Worm (Caenorhabditis elegans): ENCODE measurements around the gene W09H1.4.

Gene W09H1.4

ce11 chrII:13181465-13181864, 1.9 kb upstream of the W09H1.4 start, which contains the start of gene W09H1.1:
Gene W09H1.1, minus strand, starts transcription at chrII:13181565.
- no peak for TF ChIP-seq unc-62 (GFP tag; optimal IDR thresholded peaks at IDR 0.05)

DNA sequence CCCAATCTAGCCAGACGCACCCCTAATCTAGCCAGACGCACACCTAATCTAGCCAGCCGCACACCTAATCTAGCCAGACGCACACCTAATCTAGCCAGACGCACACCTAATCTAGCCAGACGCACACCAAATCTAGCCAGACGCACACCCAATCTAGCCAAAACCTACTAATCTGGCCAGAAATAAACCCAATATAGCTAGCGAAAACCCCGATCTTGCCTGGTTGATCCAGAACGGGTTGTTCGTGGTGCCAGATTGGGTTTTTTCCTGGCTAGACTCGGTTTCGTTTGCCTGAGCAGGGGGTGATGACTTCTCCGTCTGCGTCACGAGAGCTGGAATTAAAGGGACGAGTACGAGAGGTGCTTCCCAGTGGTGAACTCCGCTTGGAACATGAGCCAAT, 801 bp downstream of the W09H1.4 start, which contains the start of gene W09H1.3:
Gene W09H1.3 (plus strand): TSS at position 301 of the 400 bp plus-strand sequence.
- no peak for TF ChIP-seq unc-62 (GFP tag; optimal IDR thresholded peaks at IDR 0.05)

ce11 chrII:13187188-13187587, 3.9 kb downstream of the W09H1.4 start, which contains the start of gene mecr-1:
Gene mecr-1, minus strand, starts transcription at chrII:13187314.
- no peak for TF ChIP-seq unc-62 (GFP tag; optimal IDR thresholded peaks at IDR 0.05)

ce11 chrII:13188084-13188483, 4.8 kb downstream of the W09H1.4 start:
- TF ChIP-seq unc-62 (GFP tag; optimal IDR thresholded peaks at IDR 0.05), result no peak

DNA sequence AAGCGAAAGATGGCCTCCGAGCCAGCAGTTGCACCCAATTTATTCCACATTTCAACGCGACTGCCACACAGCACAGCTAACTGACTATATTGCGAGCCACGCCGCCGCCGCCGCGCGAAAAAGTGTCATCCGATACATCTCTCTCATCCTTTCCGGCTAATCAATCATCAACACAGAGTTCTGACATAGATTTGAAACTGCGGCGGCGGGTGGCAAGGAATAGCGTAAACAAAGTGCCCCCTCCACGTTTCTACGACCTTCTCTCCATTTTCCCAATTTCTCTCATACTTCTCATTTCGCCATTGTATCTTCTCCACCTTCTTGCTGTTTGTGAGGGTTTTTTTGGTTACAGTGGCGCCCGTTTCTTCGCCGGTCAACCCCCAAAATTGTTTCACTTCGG, 6.0 kb downstream of the W09H1.4 start:
- no peak for TF ChIP-seq unc-62 (GFP tag; optimal IDR thresholded peaks at IDR 0.05)

DNA sequence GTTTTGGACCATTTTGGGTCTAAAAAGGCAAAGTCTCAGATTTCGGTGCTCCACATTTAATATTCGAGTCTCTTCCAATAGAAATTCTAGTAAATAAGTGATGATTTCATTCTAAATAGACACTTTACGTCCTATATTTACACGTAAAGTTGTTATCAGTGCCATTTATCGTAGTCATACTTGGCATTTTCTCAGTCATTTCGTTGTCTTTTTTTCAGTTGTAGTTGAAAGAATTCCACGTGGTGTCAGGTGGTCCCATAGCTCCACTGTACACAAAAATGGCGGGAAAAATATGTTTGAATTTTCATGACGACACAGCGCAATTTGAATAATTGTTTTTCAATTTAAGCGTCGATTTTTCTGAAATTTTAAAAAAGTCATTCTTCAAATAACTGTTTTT, 7.1 kb downstream of the W09H1.4 start:
- no peak for TF ChIP-seq unc-62 (GFP tag; optimal IDR thresholded peaks at IDR 0.05)

- no peak for TF ChIP-seq unc-62 (GFP tag; optimal IDR thresholded peaks at IDR 0.05)
Measured at ce11 chrII:13193563-13194103, 10.3 kb downstream of the W09H1.4 start.

DNA sequence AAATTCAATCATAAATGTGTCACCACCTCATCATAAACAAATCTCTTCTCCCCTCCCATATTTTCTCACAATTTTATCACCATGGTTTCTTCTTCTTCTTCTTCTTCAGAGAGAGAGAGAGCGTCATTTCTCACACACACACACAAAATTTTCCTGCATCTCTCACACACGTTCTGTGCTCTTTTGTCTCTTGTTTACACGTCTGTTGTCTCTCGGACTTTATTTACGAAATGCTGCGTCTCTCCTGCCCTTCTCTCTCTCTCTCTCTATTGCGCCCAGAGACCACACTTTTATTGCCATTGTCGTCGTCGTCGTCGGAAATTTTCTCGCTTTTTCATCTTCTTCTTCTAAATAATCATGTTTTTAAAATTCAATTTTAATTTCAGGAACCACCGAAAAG, 11.8 kb downstream of the W09H1.4 start, which contains the start of gene lec-1:
Gene lec-1 (plus strand): TSS at position 387 of the 400 bp plus-strand sequence.
- TF ChIP-seq unc-62 (GFP tag; optimal IDR thresholded peaks at IDR 0.05), result no peak

ce11 chrII:13195706-13196417, 12.5 kb downstream of the W09H1.4 start:
- TF ChIP-seq unc-62 (GFP tag; optimal IDR thresholded peaks at IDR 0.05), result no peak

DNA sequence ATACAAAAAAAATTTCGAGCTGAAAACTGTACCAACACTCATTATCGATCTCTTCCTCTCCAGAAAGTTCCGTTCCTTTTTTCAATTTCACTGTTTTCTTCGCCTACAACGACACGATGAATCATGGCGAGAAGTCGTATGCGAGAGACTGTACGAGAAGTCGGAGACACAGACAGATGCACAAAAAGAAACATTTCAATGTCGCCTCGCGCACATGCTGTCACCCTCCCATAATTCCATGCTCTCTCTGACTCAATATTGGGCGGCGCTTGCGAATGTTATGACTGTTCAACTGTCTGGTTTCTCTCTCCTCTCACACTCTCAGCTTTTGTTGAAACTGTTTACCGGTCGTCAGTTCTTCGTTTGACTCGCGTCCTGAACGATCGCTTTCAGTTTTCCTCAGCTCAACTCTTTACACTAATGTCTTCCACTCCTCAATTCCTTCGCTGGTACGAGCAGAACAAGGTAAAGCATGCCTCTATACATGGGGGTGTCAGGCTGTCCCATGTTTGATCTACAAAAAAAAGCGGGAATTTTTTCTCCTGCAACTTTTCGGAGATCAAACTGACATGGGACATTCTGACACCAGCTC, 13.5 kb downstream of the W09H1.4 start:
- no peak for TF ChIP-seq unc-62 (GFP tag; optimal IDR thresholded peaks at IDR 0.05)

DNA sequence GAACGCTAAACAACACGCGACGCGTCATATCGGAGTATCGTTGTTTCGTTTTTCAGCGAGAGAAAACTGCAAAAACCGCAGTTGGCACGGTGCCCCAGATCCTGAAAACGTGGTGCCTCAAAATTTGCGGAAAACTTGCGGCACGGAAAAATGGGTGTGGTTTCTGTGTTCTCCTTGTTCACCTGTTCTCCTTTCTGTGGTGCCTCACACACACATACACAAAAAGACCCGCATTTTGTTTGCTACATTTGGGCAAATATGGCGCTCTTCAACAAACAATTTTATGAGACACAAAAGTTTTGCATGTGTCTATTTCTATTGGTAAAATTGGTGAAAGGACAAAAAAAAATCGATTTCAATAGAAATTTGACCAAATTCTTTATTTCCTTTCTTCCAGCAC, 15.5 kb downstream of the W09H1.4 start:
- TF ChIP-seq unc-62 (GFP tag; optimal IDR thresholded peaks at IDR 0.05), result no peak

ce11 chrII:13199674-13200215, 16.4 kb downstream of the W09H1.4 start, which contains the start of gene btf-1:
Gene btf-1, plus strand, starts transcription at chrII:13200165.
- no peak for TF ChIP-seq unc-62 (GFP tag; optimal IDR thresholded peaks at IDR 0.05)

DNA sequence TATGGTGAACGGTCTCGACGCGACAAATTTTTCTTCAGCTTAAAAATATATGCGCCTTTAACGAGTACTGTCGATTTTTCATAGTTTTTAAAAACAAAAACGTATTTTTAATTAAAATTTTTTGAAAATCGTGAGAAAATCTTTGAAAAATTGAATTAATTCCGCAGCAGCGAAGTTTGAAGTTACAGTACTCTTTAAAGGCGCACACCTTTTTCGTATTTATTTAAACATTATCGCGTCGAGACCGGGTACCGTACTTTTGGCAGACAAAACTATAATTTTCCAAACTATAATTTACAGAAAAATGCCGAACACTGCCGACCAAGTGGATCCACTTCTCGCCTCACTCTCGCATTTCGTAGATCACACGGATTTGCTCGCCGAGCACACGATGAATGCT, 32.5 kb downstream of the W09H1.4 start, which contains the start of gene F15D4.2:
Gene F15D4.2 (plus strand): TSS at position 301 of the 400 bp plus-strand sequence.
- TF ChIP-seq unc-62 (GFP tag; optimal IDR thresholded peaks at IDR 0.05), result no peak

DNA sequence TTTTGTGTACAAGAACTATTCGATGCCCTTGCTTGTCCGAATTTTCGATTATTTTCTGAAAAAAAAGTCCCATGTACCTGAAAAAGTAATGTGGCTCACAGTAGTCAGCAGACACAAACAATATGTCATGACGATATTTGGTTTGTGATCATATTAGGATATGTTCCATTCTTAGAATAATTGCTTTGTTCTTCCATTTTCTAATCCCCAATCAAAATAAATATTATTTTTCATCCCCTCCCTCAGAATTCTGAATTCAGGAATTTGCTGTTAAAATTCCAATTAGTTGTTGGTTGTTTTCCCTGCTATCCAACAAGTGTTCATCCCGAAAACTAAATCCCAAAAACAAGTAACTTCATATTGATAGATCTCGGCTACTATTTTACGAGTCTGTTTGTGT, 36.0 kb downstream of the W09H1.4 start:
- no peak for TF ChIP-seq unc-62 (GFP tag; optimal IDR thresholded peaks at IDR 0.05)

DNA sequence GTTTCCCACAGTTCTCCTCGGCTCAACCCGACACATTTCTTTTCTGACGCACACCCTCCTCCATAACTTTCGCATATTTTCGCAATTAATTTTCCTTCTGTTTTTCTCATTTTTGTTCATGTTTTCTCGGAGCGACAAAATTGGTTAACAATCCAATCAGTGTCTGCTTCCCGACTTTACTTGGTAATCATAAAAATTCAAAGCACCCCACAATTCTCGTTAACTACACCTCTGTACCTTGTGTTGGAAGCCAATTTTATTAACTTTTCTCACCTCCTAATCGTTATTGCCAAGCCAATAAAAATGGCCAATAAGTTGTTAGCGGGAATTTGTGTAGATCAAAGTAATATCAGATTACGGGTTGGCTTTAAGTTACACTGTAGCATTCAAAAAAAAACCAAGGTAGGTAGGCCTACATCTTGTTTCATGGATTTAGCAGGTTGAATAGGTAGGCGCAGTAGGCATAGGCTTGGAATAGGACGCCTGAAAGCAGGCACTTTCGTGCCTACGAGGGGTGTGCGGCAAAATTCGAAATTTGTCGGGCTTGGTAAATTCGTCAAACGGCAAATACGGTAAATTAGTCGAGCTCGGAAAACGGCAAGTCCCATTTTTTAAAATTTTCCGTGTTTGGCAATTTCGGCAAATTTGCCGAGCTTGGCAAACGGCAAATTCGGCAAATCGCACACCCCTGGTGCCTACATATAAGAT, 47.3 kb downstream of the W09H1.4 start:
- TF ChIP-seq unc-62 (GFP tag; optimal IDR thresholded peaks at IDR 0.05), result no peak

DNA sequence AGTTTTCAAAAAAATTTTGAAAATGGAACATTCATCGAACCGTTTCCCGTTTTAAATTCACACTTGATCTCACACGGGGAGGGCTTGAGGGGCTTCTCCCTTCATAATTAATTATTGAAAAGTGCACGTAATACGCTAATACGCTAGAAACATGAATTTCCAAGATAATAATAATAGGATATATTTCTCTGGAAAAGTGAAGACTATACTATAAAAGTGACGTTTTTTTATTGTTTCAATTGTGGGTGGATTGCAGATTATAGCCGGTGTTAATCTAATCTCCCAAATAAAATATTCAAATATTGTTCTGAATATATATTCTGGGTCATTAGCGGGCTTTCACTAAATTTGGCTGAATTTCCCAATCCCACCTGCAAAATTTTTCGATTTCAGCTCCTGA, 50.4 kb downstream of the W09H1.4 start:
- no peak for TF ChIP-seq unc-62 (GFP tag; optimal IDR thresholded peaks at IDR 0.05)

Measured in whole organism, dauer.